Fruit fly (Drosophila melanogaster) whole organism, prepupa: ENCODE results near the gene CG5846.

Experiments used
- Blimp-1 ChIP-seq: fragments of 200-800 bp; sonication (Bioruptor generic); optimal IDR thresholded peaks from 3 replicates; lab custom pipeline; 2017; ENCODE audit warnings: missing biosample characterization, missing genetic modification characterization, mild to moderate bottlenecking, moderate library complexity, missing genetic modification reagents
- CG11294 ChIP-seq: fragments of 200-800 bp; sonication (Bioruptor generic); IDR thresholded peaks from 2 replicates; pipeline ENCODE4 v1.3.6; 2022; ENCODE audit warnings: missing biosample characterization, missing genetic modification characterization
- CG11762 ChIP-seq: fragments of 200-800 bp; sonication (Bioruptor generic); optimal IDR thresholded peaks from 3 replicates; lab custom pipeline; 2016; ENCODE audit warnings: missing biosample characterization, missing genetic modification characterization; ENCODE audit not compliant: insufficient read depth
- CG11902 ChIP-seq: fragments of 200-800 bp; sonication (Bioruptor generic); optimal IDR thresholded peaks from 3 replicates; lab custom pipeline; 2016; ENCODE audit warnings: missing biosample characterization, missing genetic modification characterization
- CG15336 ChIP-seq: fragments of 200-800 bp; sonication (Bioruptor generic); IDR thresholded peaks from 2 replicates; pipeline ENCODE4 v1.3.6; 2022; ENCODE audit warnings: missing biosample characterization, missing genetic modification characterization
- CG1621 ChIP-seq: fragments of 200-800 bp; sonication (Bioruptor generic); optimal IDR thresholded peaks from 3 replicates; lab custom pipeline; 2018; ENCODE audit warnings: missing biosample characterization, mild to moderate bottlenecking, missing genetic modification characterization
- CG16779 ChIP-seq: fragments of 200-800 bp; sonication (Bioruptor generic); optimal IDR thresholded peaks from 3 replicates; lab custom pipeline; 2017; ENCODE audit warnings: missing biosample characterization, mild to moderate bottlenecking, missing genetic modification characterization
- CG3032 ChIP-seq: fragments of 200-800 bp; optimal IDR thresholded peaks from 2 replicates; lab custom pipeline; 2019; ENCODE audit warnings: missing biosample characterization, mild to moderate bottlenecking, missing genetic modification characterization, moderate library complexity
- CG31627 ChIP-seq: fragments of 200-800 bp; sonication (Bioruptor generic); optimal IDR thresholded peaks from 3 replicates; lab custom pipeline; 2016; ENCODE audit warnings: missing biosample characterization, missing genetic modification characterization
- CG32006 ChIP-seq: fragments of 200-800 bp; sonication (Bioruptor generic); optimal IDR thresholded peaks from 3 replicates; lab custom pipeline; 2017; ENCODE audit warnings: missing biosample characterization, mild to moderate bottlenecking, missing genetic modification characterization
- CG34406 ChIP-seq: fragments of 200-800 bp; sonication (Bioruptor generic); optimal IDR thresholded peaks from 3 replicates; lab custom pipeline; 2016; ENCODE audit warnings: missing biosample characterization, missing genetic modification characterization
- CG3919 ChIP-seq: fragments of 200-800 bp; sonication (Bioruptor generic); optimal IDR thresholded peaks from 3 replicates; lab custom pipeline; 2016; ENCODE audit warnings: missing biosample characterization, missing genetic modification characterization
- CG4318 ChIP-seq: fragments of 200-800 bp; sonication (Bioruptor generic); optimal IDR thresholded peaks from 3 replicates; lab custom pipeline; 2017; ENCODE audit warnings: missing biosample characterization, mild to moderate bottlenecking, missing genetic modification characterization
- CG6163 ChIP-seq: fragments of 200-800 bp; sonication (Bioruptor generic); IDR thresholded peaks from 3 replicates; pipeline ENCODE4 v1.3.6; 2022; ENCODE audit warnings: missing biosample characterization, missing genetic modification characterization
- CG6276 ChIP-seq: fragments of 200-800 bp; sonication (Bioruptor generic); optimal IDR thresholded peaks from 2 replicates; lab custom pipeline; 2017; ENCODE audit warnings: missing biosample characterization, mild to moderate bottlenecking, missing genetic modification characterization
- CG6792 ChIP-seq: fragments of 200-800 bp; sonication (Bioruptor generic); optimal IDR thresholded peaks from 3 replicates; lab custom pipeline; 2016; ENCODE audit warnings: missing biosample characterization, missing genetic modification characterization
- CG6808 ChIP-seq: fragments of 200-800 bp; sonication (Bioruptor generic); optimal IDR thresholded peaks from 3 replicates; lab custom pipeline; 2017; ENCODE audit warnings: missing biosample characterization, missing genetic modification characterization, mild to moderate bottlenecking, moderate library complexity, missing genetic modification reagents
- CG7368 ChIP-seq: fragments of 200-800 bp; sonication (Bioruptor generic); optimal IDR thresholded peaks from 3 replicates; lab custom pipeline; 2016; ENCODE audit warnings: missing biosample characterization, missing genetic modification characterization
- CG8119 ChIP-seq: fragments of 200-800 bp; sonication (Bioruptor generic); IDR thresholded peaks from 3 replicates; pipeline ENCODE4 v1.3.6; 2022; ENCODE audit warnings: missing biosample characterization, missing genetic modification characterization
- CG8319 ChIP-seq: fragments of 200-800 bp; sonication (Bioruptor generic); optimal IDR thresholded peaks from 3 replicates; lab custom pipeline; 2016; ENCODE audit warnings: missing biosample characterization, missing genetic modification characterization
- CG8632 ChIP-seq: fragments of 200-800 bp; sonication (Bioruptor generic); optimal IDR thresholded peaks from 3 replicates; lab custom pipeline; 2016; ENCODE audit warnings: missing biosample characterization, missing genetic modification characterization
- CG9139 ChIP-seq: fragments of 200-800 bp; sonication (Bioruptor generic); optimal IDR thresholded peaks from 3 replicates; lab custom pipeline; 2017; ENCODE audit warnings: missing biosample characterization, mild to moderate bottlenecking, missing genetic modification characterization
- Eip78C ChIP-seq: fragments of 200-800 bp; sonication (Bioruptor generic); peaks from one replicate; lab custom pipeline; 2016; ENCODE audit warnings: missing biosample characterization, missing genetic modification characterization
- Ets21C ChIP-seq: fragments of 200-800 bp; sonication (Bioruptor generic); optimal IDR thresholded peaks from 3 replicates; lab custom pipeline; 2016; ENCODE audit warnings: missing biosample characterization, missing genetic modification characterization
- Ets96B ChIP-seq: fragments of 200-800 bp; optimal IDR thresholded peaks from 2 replicates; lab custom pipeline; 2019; ENCODE audit warnings: missing biosample characterization, mild to moderate bottlenecking, missing genetic modification characterization, moderate library complexity
- Gug ChIP-seq: fragments of 200-800 bp; sonication (Bioruptor generic); IDR thresholded peaks from 2 replicates; pipeline ENCODE4 v1.3.6; 2022; ENCODE audit warnings: missing biosample characterization, missing genetic modification characterization
- Hr38 ChIP-seq: sonication (Bioruptor generic); optimal IDR thresholded peaks from 2 replicates; lab custom pipeline; 2016; ENCODE audit warnings: missing biosample characterization, missing genetic modification characterization
- Hr39 ChIP-seq: fragments of 200-800 bp; sonication (Bioruptor generic); optimal IDR thresholded peaks from 2 replicates; lab custom pipeline; 2016; ENCODE audit warnings: missing biosample characterization, missing genetic modification characterization
- Hr4 ChIP-seq: fragments of 200-800 bp; sonication (Bioruptor generic); optimal IDR thresholded peaks from 3 replicates; lab custom pipeline; 2016; ENCODE audit warnings: missing biosample characterization, missing genetic modification characterization
- Lpt ChIP-seq: fragments of 200-800 bp; sonication (Bioruptor generic); optimal IDR thresholded peaks from 3 replicates; lab custom pipeline; 2016; ENCODE audit warnings: missing biosample characterization, missing genetic modification characterization
- Met ChIP-seq: fragments of 200-800 bp; sonication (Bioruptor generic); optimal IDR thresholded peaks from 3 replicates; lab custom pipeline; 2016; ENCODE audit warnings: missing biosample characterization, missing genetic modification characterization
- OdsH ChIP-seq: fragments of 200-800 bp; sonication (Bioruptor generic); optimal IDR thresholded peaks from 3 replicates; lab custom pipeline; 2016; ENCODE audit warnings: missing biosample characterization, missing genetic modification characterization
- Smox ChIP-seq: fragments of 200-800 bp; sonication (Bioruptor generic); optimal IDR thresholded peaks from 3 replicates; lab custom pipeline; 2016; ENCODE audit warnings: missing biosample characterization, missing genetic modification characterization
- Sox14 ChIP-seq: fragments of 200-800 bp; sonication (Bioruptor generic); optimal IDR thresholded peaks from 3 replicates; lab custom pipeline; 2016; ENCODE audit warnings: missing biosample characterization, missing genetic modification characterization
- Sox15 ChIP-seq: fragments of 200-800 bp; sonication (Bioruptor generic); optimal IDR thresholded peaks from 3 replicates; lab custom pipeline; 2016; ENCODE audit warnings: missing biosample characterization, missing genetic modification characterization
- achi ChIP-seq: fragments of 200-800 bp; sonication (Bioruptor generic); optimal IDR thresholded peaks from 3 replicates; lab custom pipeline; 2016; ENCODE audit warnings: missing biosample characterization, missing genetic modification characterization
- acj6 ChIP-seq: fragments of 200-800 bp; sonication (Bioruptor generic); optimal IDR thresholded peaks from 3 replicates; lab custom pipeline; 2016; ENCODE audit warnings: missing biosample characterization, missing genetic modification characterization
- cyc ChIP-seq: fragments of 200-800 bp; sonication (Bioruptor generic); optimal IDR thresholded peaks from 3 replicates; lab custom pipeline; 2016; ENCODE audit warnings: missing biosample characterization, missing genetic modification characterization
- dac ChIP-seq: fragments of 200-800 bp; sonication (Bioruptor generic); optimal IDR thresholded peaks from 2 replicates; lab custom pipeline; 2017; ENCODE audit warnings: missing biosample characterization, mild to moderate bottlenecking, missing genetic modification characterization
- dsx ChIP-seq: fragments of 200-800 bp; optimal IDR thresholded peaks from 3 replicates; lab custom pipeline; 2019; ENCODE audit warnings: missing biosample characterization, mild to moderate bottlenecking, missing genetic modification characterization, moderate library complexity; ENCODE audit not compliant: poor library complexity, severe bottlenecking
- eg ChIP-seq: fragments of 200-800 bp; sonication (Bioruptor generic); IDR thresholded peaks from 3 replicates; pipeline ENCODE4 v1.3.6; 2022; ENCODE audit warnings: missing biosample characterization, missing genetic modification characterization
- esn ChIP-seq: fragments of 200-800 bp; sonication (Bioruptor generic); optimal IDR thresholded peaks from 2 replicates; lab custom pipeline; 2016; ENCODE audit warnings: missing biosample characterization, mild to moderate bottlenecking, missing genetic modification characterization, moderate library complexity
- fkh ChIP-seq: fragments of 200-800 bp; sonication (Bioruptor generic); optimal IDR thresholded peaks from 3 replicates; lab custom pipeline; 2017; ENCODE audit warnings: missing biosample characterization, mild to moderate bottlenecking, missing genetic modification characterization, moderate library complexity
- lz ChIP-seq: fragments of 200-800 bp; sonication (Bioruptor generic); optimal IDR thresholded peaks from 3 replicates; lab custom pipeline; 2016; ENCODE audit warnings: missing biosample characterization, missing genetic modification characterization
- net ChIP-seq: fragments of 200-800 bp; sonication (Bioruptor generic); optimal IDR thresholded peaks from 3 replicates; lab custom pipeline; 2016; ENCODE audit warnings: missing biosample characterization, missing genetic modification characterization
- salr ChIP-seq, 2 experiments: fragments of 200-800 bp; sonication (Bioruptor generic); optimal IDR thresholded peaks; 3 replicates each; lab custom pipeline; 2016 to 2018; ENCODE audit warnings: missing biosample characterization in 2 of 2, missing genetic modification characterization in 2 of 2, mild to moderate bottlenecking in 1 of 2
- spab ChIP-seq: fragments of 200-800 bp; sonication (Bioruptor generic); optimal IDR thresholded peaks from 2 replicates; lab custom pipeline; 2017; ENCODE audit warnings: missing biosample characterization, mild to moderate bottlenecking, missing genetic modification characterization, missing genetic modification reagents
- ss ChIP-seq, 2 experiments: fragments of 200-800 bp; sonication (Bioruptor generic); optimal IDR thresholded peaks; 2 replicates in 1 of 2; 3 replicates in 1 of 2; lab custom pipeline; 2017 to 2018; ENCODE audit warnings: mild to moderate bottlenecking in 2 of 2, missing biosample characterization in 2 of 2, missing genetic modification characterization in 2 of 2, moderate library complexity in 1 of 2
- topi ChIP-seq: fragments of 200-800 bp; sonication (Bioruptor generic); optimal IDR thresholded peaks from 3 replicates; lab custom pipeline; 2016; ENCODE audit warnings: missing biosample characterization, missing genetic modification characterization
- vri ChIP-seq: fragments of 200-800 bp; sonication (Bioruptor generic); optimal IDR thresholded peaks from 3 replicates; lab custom pipeline; 2016; ENCODE audit warnings: missing biosample characterization, mild to moderate bottlenecking, missing genetic modification characterization

The CG5846 gene

DNA sequence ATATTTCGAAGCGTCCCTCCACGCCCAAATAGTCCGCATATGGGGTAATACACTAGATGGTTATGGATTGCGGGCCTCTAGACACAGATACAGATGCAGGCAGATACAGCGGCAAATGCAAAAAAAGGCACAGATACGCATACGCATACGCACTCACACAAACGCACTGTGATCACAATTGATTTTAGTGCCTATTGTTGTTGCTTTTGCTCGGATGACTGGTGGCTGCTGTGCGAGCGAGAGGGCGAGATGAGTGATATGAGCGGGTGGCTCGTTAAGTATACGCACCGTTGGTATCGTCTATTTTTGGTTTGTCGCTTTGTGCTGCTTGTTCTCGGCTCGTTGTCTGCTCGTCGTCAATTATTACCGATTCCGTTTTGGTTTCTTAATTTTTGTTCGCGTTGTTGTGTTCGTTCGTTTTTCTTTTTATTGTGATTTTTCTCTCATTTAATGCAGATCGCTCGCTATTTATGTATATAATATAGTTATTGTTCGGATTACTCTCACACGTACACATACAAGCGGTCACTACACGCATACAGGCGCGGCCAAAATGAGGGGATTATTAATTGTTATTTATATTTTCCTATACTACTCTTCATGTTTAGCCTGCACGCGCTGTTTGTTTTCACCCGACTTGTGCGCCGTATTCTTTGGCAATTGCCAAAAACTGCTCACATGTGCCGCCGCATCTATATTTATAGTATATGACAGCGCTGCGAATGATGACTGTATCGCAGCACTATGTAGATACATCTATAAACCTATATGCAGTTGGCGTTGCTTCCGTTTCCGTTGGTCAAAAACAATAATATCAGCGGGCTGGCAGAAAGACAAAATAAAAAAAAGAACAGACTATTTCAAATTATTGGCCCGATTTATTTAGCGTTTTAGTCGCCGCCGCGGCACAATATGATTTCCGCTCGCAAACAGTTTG, 49.4 kb downstream of the CG5846 start:
- TF ChIP-seq topi (no peak), lz (no peak), CG11762 (no peak), ss (GFP tag; optimal IDR thresholded peaks at IDR 0.05; lab: Kevin White, UChicago) (peak; percentile 36 to 37), OdsH (GFP tag; lab: Kevin White, UChicago) (no peak), CG6792 (GFP tag; lab: Kevin White, UChicago) (no peak), CG8319 (GFP tag; lab: Kevin White, UChicago) (no peak), Eip78C (GFP tag; lab: Kevin White, UChicago) (peak; percentile 76), fkh (GFP tag; lab: Kevin White, UChicago) (peak; percentile 37), CG3919 (peak; percentile 5), CG11294 (GFP tag; lab: Robert Waterston, UW) (no peak), CG7368 (no peak), CG1621 (tag; lab: Kevin White, UChicago) (peak; percentile 38), achi (GFP tag; lab: Kevin White, UChicago) (no peak), CG31627 (no peak), CG6276 (no peak), CG34406 (GFP tag; lab: Kevin White, UChicago) (no peak), Sox15 (GFP tag; lab: Kevin White, UChicago) (no peak), CG9139 (no peak), Lpt (no peak), Ets96B (no peak), eg (0 out of 3 replicates have a peak, but pooled peaks have one; percentile 24), CG15336 (GFP tag; lab: Robert Waterston, UW) (no peak), CG4318 (GFP tag; lab: Kevin White, UChicago) (no peak), Gug (GFP tag; lab: Robert Waterston, UW) (no peak), CG6808 (GFP tag; lab: Kevin White, UChicago) (peak; percentile 29), CG8632 (no peak), cyc (GFP tag; lab: Kevin White, UChicago) (no peak), Smox (no peak), net (GFP tag; lab: Kevin White, UChicago) (no peak), dac (no peak), Met (no peak), vri (GFP tag; lab: Kevin White, UChicago) (no peak), Blimp-1 (GFP tag; lab: Kevin White, UChicago) (no peak), acj6 (no peak), Ets21C (GFP tag; lab: Kevin White, UChicago) (no peak), CG32006 (no peak), salr (GFP tag; optimal IDR thresholded peaks at IDR 0.05; lab: Kevin White, UChicago) (peak in 1 of 2 experiments; percentile 22), Sox14 (no peak), dsx (peak; percentile 30), CG3032 (tag; lab: Kevin White, UChicago) (no peak), Hr39 (GFP tag; lab: Kevin White, UChicago) (no peak), CG16779 (tag; lab: Kevin White, UChicago) (no peak), CG8119 (GFP tag; lab: Robert Waterston, UW) (no peak), Hr4 (GFP tag; lab: Kevin White, UChicago) (no peak), CG11902 (no peak), Hr38 (no peak), spab (GFP tag; lab: Kevin White, UChicago) (no peak), CG6163 (GFP tag; lab: Robert Waterston, UW) (peak; percentile 47; the same call in 2 of the 3 replicates), esn (GFP tag; lab: Kevin White, UChicago) (no peak)
